Fruit fly (Drosophila melanogaster): ENCODE measurements around the gene Cf2.

Gene Cf2

dm6 chr2L:4906546-4907250, 23.8 kb upstream of the Cf2 start, which contains the start of gene snsl (continued):
- no peak for TF ChIP-seq Gsc (GFP tag; IDR thresholded peaks at IDR 0.05)
- no peak for TF ChIP-seq gce (GFP tag; IDR thresholded peaks at IDR 0.05)
- TF ChIP-seq CG3407 (GFP tag; optimal IDR thresholded peaks at IDR 0.05), result no peak
- peak; percentile 88 for TF ChIP-seq CG13424 (tag; optimal IDR thresholded peaks at IDR 0.05)
- TF ChIP-seq schlank (tag; optimal IDR thresholded peaks at IDR 0.05), result no peak
- peak; percentile 1 for TF ChIP-seq Jarid2 (GFP tag; optimal IDR thresholded peaks at IDR 0.05)
- TF ChIP-seq CG10979 (tag; optimal IDR thresholded peaks at IDR 0.05), result peak; percentile 65
- peak; percentile 7 for TF ChIP-seq CG2120 (GFP tag; optimal IDR thresholded peaks at IDR 0.05)
- TF ChIP-seq phol (tag; optimal IDR thresholded peaks at IDR 0.05), result peak; percentile 78
- peak; percentile 87 for TF ChIP-seq Sox100B (GFP tag; optimal IDR thresholded peaks at IDR 0.05)
- TF ChIP-seq pan (optimal IDR thresholded peaks at IDR 0.05), result no peak
- peak in 1 of 2 experiments; percentile 47 for TF ChIP-seq pan (GFP tag; optimal IDR thresholded peaks at IDR 0.05 in 1 of 2, IDR thresholded peaks at IDR 0.05 in 1 of 2)
- TF ChIP-seq CG34224 (GFP tag; IDR thresholded peaks at IDR 0.05; ENCODE audit: partially characterized antibody), result no peak
- peak; percentile 8 for TF ChIP-seq CG5245 (GFP tag; optimal IDR thresholded peaks at IDR 0.05)
- no peak for TF ChIP-seq CG13123 (GFP tag; optimal IDR thresholded peaks at IDR 0.05)
- peak; percentile 84 for TF ChIP-seq CG31441 (GFP tag; IDR thresholded peaks at IDR 0.05)
- peak; percentile 67 for TF ChIP-seq D19A (tag; optimal IDR thresholded peaks at IDR 0.05)
- peak; percentile 3 for TF ChIP-seq CG6765 (GFP tag; optimal IDR thresholded peaks at IDR 0.05)
- TF ChIP-seq CG3726 (GFP tag; IDR thresholded peaks at IDR 0.05), result no peak
- TF ChIP-seq slbo (GFP tag; IDR thresholded peaks at IDR 0.05), result peak; percentile 29; the same call in 1 of the 2 replicates
- peak; percentile 31 for TF ChIP-seq BtbVII (GFP tag; optimal IDR thresholded peaks at IDR 0.05)
- peak; percentile 42 for TF ChIP-seq CG33557 (GFP tag; optimal IDR thresholded peaks at IDR 0.05)
- TF ChIP-seq CG17361 (GFP tag; IDR thresholded peaks at IDR 0.05), result peak; percentile 93
- TF ChIP-seq CG30431 (GFP tag; optimal IDR thresholded peaks at IDR 0.05), result no peak
- peak; percentile 61 for TF ChIP-seq Hmr (GFP tag; optimal IDR thresholded peaks at IDR 0.05)
- no peak for TF ChIP-seq mld (GFP tag; IDR thresholded peaks at IDR 0.05; ENCODE audit: partially characterized antibody)
- peak; percentile 16 for TF ChIP-seq CG1233 (GFP tag; optimal IDR thresholded peaks at IDR 0.05)
- TF ChIP-seq fd96Cb (tag; optimal IDR thresholded peaks at IDR 0.05), result peak; percentile 54
- TF ChIP-seq CG4617 (GFP tag; optimal IDR thresholded peaks at IDR 0.05; ENCODE audit: borderline replicate concordance), result no peak
- TF ChIP-seq gcm (GFP tag; optimal IDR thresholded peaks at IDR 0.05), result peak; percentile 73
- TF ChIP-seq CG14014 (GFP tag; IDR thresholded peaks at IDR 0.05), result no peak
- no peak for TF ChIP-seq eve (GFP tag; optimal IDR thresholded peaks at IDR 0.05)
- peak; percentile 23 for TF ChIP-seq az2 (GFP tag; optimal IDR thresholded peaks at IDR 0.05)
- no peak for TF ChIP-seq D (optimal IDR thresholded peaks at IDR 0.05)
- TF ChIP-seq D (GFP tag; optimal IDR thresholded peaks at IDR 0.05), result peak; percentile 36
- TF ChIP-seq Adf1 (GFP tag; IDR thresholded peaks at IDR 0.05), result no peak
- peak in 1 of 2 experiments; percentile 58 for TF ChIP-seq Hr78 (GFP tag; optimal IDR thresholded peaks at IDR 0.05)
- TF ChIP-seq scrt (GFP tag; optimal IDR thresholded peaks at IDR 0.05), result no peak
- TF ChIP-seq ci (GFP tag; IDR thresholded peaks at IDR 0.05), result peak; percentile 58; the same call in 2 of the 3 replicates
- peak; percentile 70 for TF ChIP-seq CG17359 (tag; optimal IDR thresholded peaks at IDR 0.05)
- peak; percentile 55 for TF ChIP-seq Hr3 (GFP tag; optimal IDR thresholded peaks at IDR 0.05)
- no peak for TF ChIP-seq CG43689 (GFP tag; IDR thresholded peaks at IDR 0.05)
- TF ChIP-seq gfzf (GFP tag; optimal IDR thresholded peaks at IDR 0.05), result no peak
- TF ChIP-seq Mrtf (GFP tag; IDR thresholded peaks at IDR 0.05), result no peak
- 0 out of 2 replicates have a peak, but pooled peaks have one; percentile 30 for TF ChIP-seq seq (GFP tag; IDR thresholded peaks at IDR 0.05)
- TF ChIP-seq CG11093 (GFP tag; IDR thresholded peaks at IDR 0.05), result no peak
- peak; percentile 59 for TF ChIP-seq Fer1 (GFP tag; optimal IDR thresholded peaks at IDR 0.05)
- no peak for TF ChIP-seq cad (GFP tag; optimal IDR thresholded peaks at IDR 0.05)
- TF ChIP-seq so (GFP tag; IDR thresholded peaks at IDR 0.05), result no peak
- TF ChIP-seq run (tag; optimal IDR thresholded peaks at IDR 0.05), result peak; percentile 65
